Worm (Caenorhabditis elegans) whole organism, late embryonic: ENCODE measurements around the gene F11C1.1.

Experiments used
- K02D7.2 ChIP-seq: sonication (generic microtip); optimal IDR thresholded peaks from 2 replicates; lab custom pipeline; 2017; ENCODE audit warnings: mild to moderate bottlenecking, missing genetic modification characterization, missing compliant biosample characterization
- K09A11.1 ChIP-seq: sonication (generic microtip); optimal IDR thresholded peaks from 2 replicates; lab custom pipeline; 2017; ENCODE audit warnings: antibody characterized with exemption, mild to moderate bottlenecking, missing genetic modification characterization, missing compliant biosample characterization; ENCODE audit not compliant: insufficient read depth
- T23F11.4 ChIP-seq: fragments of 200-800 bp; sonication (Bioruptor generic); optimal IDR thresholded peaks from 2 replicates; lab custom pipeline; 2018; ENCODE audit warnings: mild to moderate bottlenecking, missing genetic modification characterization, missing compliant biosample characterization
- ceh-19 ChIP-seq: fragments of 200-800 bp; sonication (Bioruptor generic); optimal IDR thresholded peaks from 2 replicates; lab custom pipeline; 2018; ENCODE audit warnings: mild to moderate bottlenecking, missing genetic modification characterization, missing compliant biosample characterization
- ceh-2 ChIP-seq: sonication (generic microtip); optimal IDR thresholded peaks from 2 replicates; lab custom pipeline; 2016; ENCODE audit warnings: missing genotype, missing genetic modification characterization, missing compliant biosample characterization
- ceh-34 ChIP-seq: sonication (generic microtip); optimal IDR thresholded peaks from 2 replicates; lab custom pipeline; 2016; ENCODE audit warnings: mild to moderate bottlenecking, missing genetic modification characterization, missing compliant biosample characterization
- ceh-48 ChIP-seq: sonication (generic microtip); optimal IDR thresholded peaks from 2 replicates; lab custom pipeline; 2016; ENCODE audit warnings: missing genetic modification characterization, inconsistent platforms, missing compliant biosample characterization
- ceh-6 ChIP-seq: fragments of 200-800 bp; sonication (Bioruptor generic); optimal IDR thresholded peaks from 2 replicates; lab custom pipeline; 2018; ENCODE audit warnings: mild to moderate bottlenecking, missing genetic modification characterization, missing compliant biosample characterization
- ceh-9 ChIP-seq: sonication (generic microtip); optimal IDR thresholded peaks from 2 replicates; lab custom pipeline; 2016; ENCODE audit warnings: mild to moderate bottlenecking, missing genetic modification characterization, inconsistent platforms, missing compliant biosample characterization
- che-1 ChIP-seq: sonication (generic microtip); optimal IDR thresholded peaks from 2 replicates; lab custom pipeline; 2016; ENCODE audit warnings: mild to moderate bottlenecking, missing genetic modification characterization, missing compliant biosample characterization
- dve-1 ChIP-seq: sonication (generic microtip); optimal IDR thresholded peaks from 2 replicates; lab custom pipeline; 2017; ENCODE audit warnings: antibody characterized with exemption, mild to moderate bottlenecking, missing genetic modification characterization, missing compliant biosample characterization
- ets-4 ChIP-seq: sonication (generic microtip); optimal IDR thresholded peaks from 2 replicates; lab custom pipeline; 2016; ENCODE audit warnings: missing genetic modification characterization, missing compliant biosample characterization
- eyg-1 ChIP-seq: sonication (generic microtip); optimal IDR thresholded peaks from 2 replicates; lab custom pipeline; 2016; ENCODE audit warnings: missing genotype, missing genetic modification characterization, missing compliant biosample characterization
- fkh-6 ChIP-seq: sonication (generic microtip); optimal IDR thresholded peaks from 2 replicates; lab custom pipeline; 2016; ENCODE audit warnings: missing genetic modification characterization, missing compliant biosample characterization
- hlh-15 ChIP-seq: sonication (generic microtip); optimal IDR thresholded peaks from 2 replicates; lab custom pipeline; 2016; ENCODE audit warnings: missing genetic modification characterization, missing compliant biosample characterization
- hlh-30 ChIP-seq: sonication (generic microtip); optimal IDR thresholded peaks from 2 replicates; lab custom pipeline; 2017; ENCODE audit warnings: antibody characterized with exemption, missing genetic modification characterization, missing compliant biosample characterization; ENCODE audit not compliant: insufficient read depth
- hlh-6 ChIP-seq: sonication (generic microtip); optimal IDR thresholded peaks from 2 replicates; lab custom pipeline; 2016; ENCODE audit warnings: missing genotype, missing genetic modification characterization, missing compliant biosample characterization
- hlh-8 ChIP-seq: sonication (generic microtip); optimal IDR thresholded peaks from 2 replicates; lab custom pipeline; 2016; ENCODE audit warnings: missing genotype, missing genetic modification characterization, missing compliant biosample characterization
- lim-6 ChIP-seq: sonication (generic microtip); optimal IDR thresholded peaks from 2 replicates; lab custom pipeline; 2016; ENCODE audit warnings: missing genetic modification characterization, missing compliant biosample characterization
- lin-11 ChIP-seq: fragments of 200-800 bp; sonication (Bioruptor generic); optimal IDR thresholded peaks from 2 replicates; lab custom pipeline; 2018; ENCODE audit warnings: mild to moderate bottlenecking, missing genetic modification characterization, missing compliant biosample characterization
- nhr-232 ChIP-seq: sonication (generic microtip); optimal IDR thresholded peaks from 2 replicates; lab custom pipeline; 2016; ENCODE audit warnings: missing genetic modification characterization, missing compliant biosample characterization
- npax-4 ChIP-seq: sonication (generic microtip); optimal IDR thresholded peaks from 2 replicates; lab custom pipeline; 2016; ENCODE audit warnings: missing genetic modification characterization, missing compliant biosample characterization
- pax-1 ChIP-seq: fragments of 150-350 bp; optimal IDR thresholded peaks from 2 replicates; lab custom pipeline; 2014; ENCODE audit warnings: missing biosample characterization, missing genetic modification characterization
- pqm-1 ChIP-seq: sonication (generic microtip); optimal IDR thresholded peaks from 2 replicates; lab custom pipeline; 2016; ENCODE audit warnings: missing genetic modification characterization, missing compliant biosample characterization
- ref-2 ChIP-seq: sonication (generic microtip); optimal IDR thresholded peaks from 2 replicates; lab custom pipeline; 2016; ENCODE audit warnings: missing genetic modification characterization, missing compliant biosample characterization
- sdc-2 ChIP-seq: sonication (generic microtip); optimal IDR thresholded peaks from 2 replicates; lab custom pipeline; 2016; ENCODE audit warnings: missing genotype, missing genetic modification characterization, missing compliant biosample characterization
- syd-9 ChIP-seq: sonication (generic microtip); optimal IDR thresholded peaks from 2 replicates; lab custom pipeline; 2016; ENCODE audit warnings: mild to moderate bottlenecking, missing genetic modification characterization, moderate library complexity, missing compliant biosample characterization
- ttx-3 ChIP-seq: sonication (generic microtip); optimal IDR thresholded peaks from 2 replicates; lab custom pipeline; 2016; ENCODE audit warnings: missing genetic modification reagents, missing genetic modification characterization, missing compliant biosample characterization
- unc-42 ChIP-seq: sonication (generic microtip); optimal IDR thresholded peaks from 2 replicates; lab custom pipeline; 2016; ENCODE audit warnings: missing genotype, missing genetic modification characterization, missing compliant biosample characterization
- unc-55 ChIP-seq: sonication (generic microtip); optimal IDR thresholded peaks from 2 replicates; lab custom pipeline; 2017; ENCODE audit warnings: missing biosample characterization, missing genetic modification reagents, missing genetic modification characterization

Gene F11C1.1

ce11 chrX:12990529-12991520, at the start of gene F11C1.1, which contains the start of gene vwa-8:
F11C1.1 (minus strand) TSS chrX:12990579.
vwa-8 (plus strand) TSS chrX:12991470.
- TF ChIP-seq ceh-48 (tag; lab: Kevin White, UChicago), result peak; percentile 17
- peak; percentile 15 for TF ChIP-seq unc-55 (GFP tag; lab: Kevin White, UChicago)
- TF ChIP-seq eyg-1 (tag; lab: Kevin White, UChicago), result no peak
- no peak for TF ChIP-seq ceh-9 (tag; lab: Kevin White, UChicago)
- TF ChIP-seq, all 69 proteins: peak for 2

- no peak for TF ChIP-seq hlh-6
- TF ChIP-seq sdc-2, result no peak
- no peak for TF ChIP-seq T23F11.4
- no peak for TF ChIP-seq npax-4 (tag; lab: Kevin White, UChicago)
- no peak for TF ChIP-seq hlh-30
- TF ChIP-seq pqm-1 (tag; lab: Kevin White, UChicago), result no peak
- no peak for TF ChIP-seq ceh-19 (GFP tag; lab: Kevin White, UChicago)
- no peak for TF ChIP-seq K09A11.1 (tag; lab: Kevin White, UChicago)
- TF ChIP-seq K02D7.2 (tag; lab: Kevin White, UChicago), result no peak
- no peak for TF ChIP-seq lin-11 (tag; lab: Kevin White, UChicago)
- TF ChIP-seq ets-4 (tag; lab: Kevin White, UChicago), result no peak
- no peak for TF ChIP-seq hlh-8
- no peak for TF ChIP-seq che-1
- TF ChIP-seq pax-1 (tag; lab: Kevin White, UChicago), result no peak
- no peak for TF ChIP-seq ref-2 (tag; lab: Kevin White, UChicago)
- no peak for TF ChIP-seq dve-1
Measured at ce11 chrX:13038791-13039190, 48.4 kb upstream of the F11C1.1 start.

ce11 chrX:13034333-13034732, 44.0 kb upstream of the F11C1.1 start:
- no peak for TF ChIP-seq ceh-19 (GFP tag; lab: Kevin White, UChicago)

- TF ChIP-seq lim-6 (tag; lab: Kevin White, UChicago) (no peak), ceh-2 (tag; lab: Kevin White, UChicago) (no peak), ttx-3 (tag; lab: Kevin White, UChicago) (no peak), ceh-9 (tag; lab: Kevin White, UChicago) (no peak)
Measured at ce11 chrX:13033850-13034249, 43.5 kb upstream of the F11C1.1 start.

DNA sequence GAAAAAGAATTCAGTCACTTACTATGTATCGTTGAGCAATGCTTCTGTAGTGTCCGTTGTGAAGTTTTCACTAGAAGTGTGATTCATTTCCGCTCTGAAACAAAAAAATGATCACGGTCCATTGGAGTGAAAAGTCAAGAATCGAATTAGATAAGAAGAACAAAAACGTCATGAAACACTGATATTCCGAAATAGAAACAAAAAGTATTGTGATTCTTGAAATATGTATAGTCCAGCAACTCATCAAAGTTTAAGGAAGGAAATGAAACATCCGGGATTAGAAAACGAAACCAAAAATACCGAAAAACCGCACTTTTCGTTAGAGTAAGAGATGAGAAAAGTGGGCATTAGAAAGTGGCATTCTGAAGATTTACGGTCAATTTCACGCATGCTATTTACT, 42.2 kb upstream of the F11C1.1 start, which contains the start of gene npr-10:
Gene npr-10 (minus strand): TSS at position 101 of the 400 bp plus-strand sequence.
- TF ChIP-seq fkh-6 (tag; lab: Kevin White, UChicago), result no peak
- TF ChIP-seq nhr-232 (tag; lab: Kevin White, UChicago), result no peak
- no peak for TF ChIP-seq unc-42 (tag; lab: Kevin White, UChicago)
- TF ChIP-seq syd-9 (tag; lab: Kevin White, UChicago), result no peak
- no peak for TF ChIP-seq ceh-6 (GFP tag; lab: Kevin White, UChicago)
- TF ChIP-seq K02D7.2 (tag; lab: Kevin White, UChicago), result no peak
- no peak for TF ChIP-seq hlh-15 (tag; lab: Kevin White, UChicago)

DNA sequence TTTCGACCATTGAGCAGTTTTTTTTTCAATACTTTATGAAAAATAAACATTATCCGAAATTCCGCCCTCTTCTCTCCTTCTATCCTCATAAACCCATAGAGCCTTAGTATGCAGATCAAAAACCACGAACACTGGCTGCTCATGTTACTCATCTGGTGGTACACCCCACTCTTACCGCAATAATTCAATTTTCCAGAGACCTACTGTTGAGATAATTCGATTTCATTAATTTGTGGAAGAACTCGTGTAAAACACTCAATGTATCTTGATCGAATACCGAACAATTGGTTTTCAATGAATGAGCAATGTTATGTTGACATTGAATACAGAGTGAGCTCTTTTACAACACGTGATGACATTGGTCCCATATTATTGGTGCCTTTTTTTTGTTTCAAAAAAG, 31.1 kb upstream of the F11C1.1 start:
- TF ChIP-seq ceh-34 (tag; lab: Kevin White, UChicago) (no peak), unc-42 (tag; lab: Kevin White, UChicago) (peak; percentile 66)
- TF ChIP-seq, all 69 proteins: peak for 1
